Fruit fly (Drosophila melanogaster) whole organism, embryonic: ENCODE results near the gene TFAM.

ENCODE experiments used
- Bgb ChIP-seq: fragments of 200-800 bp; sonication (Bioruptor generic); IDR thresholded peaks from 2 replicates; pipeline ENCODE4 v1.3.6; 2022; ENCODE audit warnings: missing biosample characterization, missing genetic modification characterization; ENCODE audit not compliant: partially characterized antibody
- CG10654 ChIP-seq: fragments of 200-800 bp; sonication (Bioruptor generic); optimal IDR thresholded peaks from 2 replicates; lab custom pipeline; 2016; ENCODE audit warnings: missing biosample characterization, missing genetic modification characterization
- CG11085 ChIP-seq: fragments of 200-800 bp; sonication (Bioruptor generic); IDR thresholded peaks from 2 replicates; pipeline ENCODE4 v1.3.6; 2022; ENCODE audit warnings: missing biosample characterization, missing genetic modification characterization
- CG11247 ChIP-seq: fragments of 200-800 bp; sonication (Bioruptor generic); IDR thresholded peaks from 2 replicates; pipeline ENCODE4 v1.3.6; 2022; ENCODE audit warnings: missing biosample characterization, missing genetic modification characterization
- CG12391 ChIP-seq: fragments of 200-800 bp; sonication (Bioruptor generic); optimal IDR thresholded peaks from 3 replicates; lab custom pipeline; 2018; ENCODE audit warnings: missing biosample characterization, mild to moderate bottlenecking, missing genetic modification characterization, moderate library complexity
- CG12769 ChIP-seq: fragments of 200-800 bp; sonication (Bioruptor generic); optimal IDR thresholded peaks from 2 replicates; lab custom pipeline; 2019; ENCODE audit warnings: missing biosample characterization, mild to moderate bottlenecking, missing genetic modification characterization, moderate library complexity
- CG13894 ChIP-seq: fragments of 200-800 bp; sonication (Bioruptor generic); optimal IDR thresholded peaks from 3 replicates; lab custom pipeline; 2018; ENCODE audit warnings: missing biosample characterization, mild to moderate bottlenecking, missing genetic modification characterization, moderate library complexity
- CG15514 ChIP-seq: fragments of 200-800 bp; sonication (Bioruptor generic); optimal IDR thresholded peaks from 3 replicates; lab custom pipeline; 2017; ENCODE audit warnings: missing biosample characterization, missing genetic modification characterization, mild to moderate bottlenecking, moderate library complexity, missing genetic modification reagents
- CG1603 ChIP-seq: fragments of 200-800 bp; sonication (Bioruptor generic); optimal IDR thresholded peaks from 2 replicates; lab custom pipeline; 2019; ENCODE audit warnings: missing biosample characterization, mild to moderate bottlenecking, missing genetic modification characterization, moderate library complexity
- CG16813 ChIP-seq: fragments of 200-800 bp; sonication (Bioruptor generic); IDR thresholded peaks from 3 replicates; pipeline ENCODE4 v1.3.6; 2022; ENCODE audit warnings: missing biosample characterization, missing genetic modification characterization; ENCODE audit not compliant: partially characterized antibody
- CG16815 ChIP-seq: fragments of 200-800 bp; sonication (Bioruptor generic); optimal IDR thresholded peaks from 3 replicates; lab custom pipeline; 2017; ENCODE audit warnings: missing biosample characterization, mild to moderate bottlenecking, missing genetic modification characterization
- CG17186 ChIP-seq: fragments of 200-800 bp; sonication (Bioruptor generic); optimal IDR thresholded peaks from 3 replicates; lab custom pipeline; 2017; ENCODE audit warnings: missing biosample characterization, missing genetic modification reagents, missing genetic modification characterization
- CG18476 ChIP-seq: fragments of 200-800 bp; sonication (Bioruptor generic); optimal IDR thresholded peaks from 2 replicates; lab custom pipeline; 2016; ENCODE audit warnings: missing biosample characterization, mild to moderate bottlenecking, missing genetic modification characterization
- CG33213 ChIP-seq: fragments of 200-800 bp; sonication (Bioruptor generic); optimal IDR thresholded peaks from 3 replicates; lab custom pipeline; 2016; ENCODE audit warnings: missing biosample characterization, missing genetic modification characterization
- CG34224 ChIP-seq: fragments of 200-800 bp; sonication (Bioruptor generic); IDR thresholded peaks from 3 replicates; pipeline ENCODE4 v1.3.6; 2022; ENCODE audit warnings: missing biosample characterization, missing genetic modification characterization; ENCODE audit not compliant: partially characterized antibody
- CG7786 ChIP-seq: fragments of 200-800 bp; sonication (Bioruptor generic); optimal IDR thresholded peaks from 2 replicates; lab custom pipeline; 2016; ENCODE audit warnings: missing biosample characterization, missing genetic modification characterization
- CG9609 ChIP-seq: fragments of 200-800 bp; sonication (Bioruptor generic); optimal IDR thresholded peaks from 3 replicates; lab custom pipeline; 2016; ENCODE audit warnings: missing biosample characterization, missing genetic modification characterization
- D19B ChIP-seq: fragments of 200-800 bp; sonication (Bioruptor generic); optimal IDR thresholded peaks from 2 replicates; lab custom pipeline; 2017; ENCODE audit warnings: missing biosample characterization, mild to moderate bottlenecking, missing genetic modification characterization
- Dfd ChIP-seq, 2 experiments: fragments of >200 bp; optimal IDR thresholded peaks; 2 replicates each; lab custom pipeline; 2017; ENCODE audit warnings: missing biosample characterization in 2 of 2, missing genetic modification characterization in 2 of 2
- Fer1 ChIP-seq: fragments of 200-800 bp; sonication (Bioruptor generic); optimal IDR thresholded peaks from 2 replicates; lab custom pipeline; 2017; ENCODE audit warnings: missing biosample characterization, mild to moderate bottlenecking, missing genetic modification characterization
- Gug ChIP-seq: fragments of 200-800 bp; sonication (Bioruptor generic); IDR thresholded peaks from 4 replicates; pipeline ENCODE4 v1.3.6; 2022; ENCODE audit warnings: missing biosample characterization, missing genetic modification characterization
- HLH54F ChIP-seq: fragments of 200-800 bp; sonication (Bioruptor generic); optimal IDR thresholded peaks from 3 replicates; lab custom pipeline; 2016; ENCODE audit warnings: missing biosample characterization, missing genetic modification characterization
- HmgZ ChIP-seq: fragments of 200-800 bp; sonication (Bioruptor generic); optimal IDR thresholded peaks from 2 replicates; lab custom pipeline; 2018; ENCODE audit warnings: missing biosample characterization, mild to moderate bottlenecking, missing genetic modification characterization
- Hr39 ChIP-seq: fragments of >200 bp; optimal IDR thresholded peaks from 2 replicates; lab custom pipeline; 2017
- Mad ChIP-seq: fragments of 200-800 bp; sonication (Bioruptor generic); optimal IDR thresholded peaks from 2 replicates; lab custom pipeline; 2016; ENCODE audit warnings: missing biosample characterization, missing genetic modification characterization
- Mes4 ChIP-seq: fragments of 200-800 bp; sonication (Bioruptor generic); optimal IDR thresholded peaks from 2 replicates; lab custom pipeline; 2016; ENCODE audit warnings: missing biosample characterization, missing genetic modification characterization
- Taf1 ChIP-seq: fragments of 200-800 bp; sonication (Bioruptor generic); IDR thresholded peaks from 2 replicates; pipeline ENCODE4 v1.3.6; 2022; ENCODE audit warnings: missing biosample characterization, missing genetic modification characterization
- Trl ChIP-seq, 3 experiments: fragments of >200 bp in 2 of 3; fragments of 200-800 bp in 1 of 3; sonication (Bioruptor generic) in 1 of 3; optimal IDR thresholded peaks; 2 replicates in 1 of 3; 3 replicates in 2 of 3; lab custom pipeline; 2016 to 2017; ENCODE audit warnings: missing biosample characterization in 1 of 3, missing genetic modification characterization in 1 of 3
- ash1 ChIP-seq: fragments of 200-800 bp; sonication (Bioruptor generic); optimal IDR thresholded peaks from 2 replicates; lab custom pipeline; 2018; ENCODE audit warnings: missing biosample characterization, mild to moderate bottlenecking, missing genetic modification characterization
- bbx ChIP-seq: fragments of 200-800 bp; sonication (Bioruptor generic); IDR thresholded peaks from 2 replicates; pipeline ENCODE4 v1.3.6; 2022; ENCODE audit warnings: missing biosample characterization, missing genetic modification characterization; ENCODE audit not compliant: partially characterized antibody
- bcd ChIP-seq: fragments of 200-800 bp; sonication (Bioruptor generic); optimal IDR thresholded peaks from 2 replicates; lab custom pipeline; 2017; ENCODE audit warnings: missing biosample characterization, mild to moderate bottlenecking, missing genetic modification characterization
- cato ChIP-seq: fragments of 200-800 bp; sonication (Bioruptor generic); optimal IDR thresholded peaks from 2 replicates; lab custom pipeline; 2016; ENCODE audit warnings: missing biosample characterization, missing genetic modification characterization, borderline replicate concordance
- chif ChIP-seq, 2 experiments: fragments of 200-800 bp; sonication (Bioruptor generic); optimal IDR thresholded peaks; 3 replicates each; lab custom pipeline; 2016; ENCODE audit warnings: missing biosample characterization in 2 of 2, missing genetic modification characterization in 2 of 2
- chinmo ChIP-seq: fragments of 200-800 bp; sonication (Bioruptor generic); IDR thresholded peaks from 4 replicates; pipeline ENCODE4 v1.3.6; 2022; ENCODE audit warnings: missing biosample characterization, missing genetic modification characterization; ENCODE audit not compliant: partially characterized antibody
- ci ChIP-seq: fragments of 200-800 bp; sonication (Bioruptor generic); IDR thresholded peaks from 3 replicates; pipeline ENCODE4 v1.3.6; 2022; ENCODE audit warnings: missing biosample characterization, missing genetic modification characterization
- crc ChIP-seq: fragments of 200-800 bp; sonication (Bioruptor generic); optimal IDR thresholded peaks from 2 replicates; lab custom pipeline; 2016; ENCODE audit warnings: missing biosample characterization, missing genetic modification characterization
- crp ChIP-seq, 2 experiments: fragments of 200-800 bp; sonication (Bioruptor generic); optimal IDR thresholded peaks; 2 replicates in 1 of 2; 3 replicates in 1 of 2; lab custom pipeline; 2017; ENCODE audit warnings: missing biosample characterization in 2 of 2, missing genetic modification characterization in 2 of 2, mild to moderate bottlenecking in 1 of 2, moderate library complexity in 1 of 2
- fd3F ChIP-seq: fragments of 200-800 bp; sonication (Bioruptor generic); optimal IDR thresholded peaks from 2 replicates; lab custom pipeline; 2018; ENCODE audit warnings: missing biosample characterization, mild to moderate bottlenecking, missing genetic modification characterization, moderate library complexity
- hth ChIP-seq: fragments of >200 bp; optimal IDR thresholded peaks from 2 replicates; lab custom pipeline; 2017; ENCODE audit warnings: inconsistent platforms
- jumu ChIP-seq: fragments of 200-800 bp; sonication (Bioruptor generic); optimal IDR thresholded peaks from 3 replicates; lab custom pipeline; 2016; ENCODE audit warnings: missing biosample characterization, missing genetic modification characterization
- mirr ChIP-seq: fragments of 200-800 bp; sonication (Bioruptor generic); optimal IDR thresholded peaks from 3 replicates; lab custom pipeline; 2018; ENCODE audit warnings: missing biosample characterization, mild to moderate bottlenecking, missing genetic modification characterization
- nmo ChIP-seq: fragments of 200-800 bp; sonication (Bioruptor generic); optimal IDR thresholded peaks from 2 replicates; lab custom pipeline; 2018; ENCODE audit warnings: missing biosample characterization, mild to moderate bottlenecking, missing genetic modification characterization, moderate library complexity
- onecut ChIP-seq: fragments of 200-800 bp; sonication (Bioruptor generic); IDR thresholded peaks from 2 replicates; pipeline ENCODE4 v1.3.6; 2022; ENCODE audit warnings: missing biosample characterization, missing genetic modification characterization
- pfk ChIP-seq: fragments of 200-800 bp; sonication (Bioruptor generic); optimal IDR thresholded peaks from 2 replicates; lab custom pipeline; 2018; ENCODE audit warnings: missing biosample characterization, mild to moderate bottlenecking, missing genetic modification characterization, moderate library complexity
- sens-2 ChIP-seq: fragments of 200-800 bp; sonication (Bioruptor generic); IDR thresholded peaks from 2 replicates; pipeline ENCODE4 v1.3.6; 2022; ENCODE audit warnings: missing biosample characterization, missing genetic modification characterization
- slp2 ChIP-seq: fragments of 200-800 bp; sonication (Bioruptor generic); optimal IDR thresholded peaks from 2 replicates; lab custom pipeline; 2016; ENCODE audit warnings: missing biosample characterization, missing genetic modification characterization
- tup ChIP-seq: fragments of 200-800 bp; sonication (Bioruptor generic); optimal IDR thresholded peaks from 2 replicates; lab custom pipeline; 2016; ENCODE audit warnings: missing biosample characterization, mild to moderate bottlenecking, missing genetic modification characterization, moderate library complexity
- vvl ChIP-seq: fragments of 200-800 bp; sonication (Bioruptor generic); IDR thresholded peaks from 2 replicates; pipeline ENCODE4 v1.3.6; 2022; ENCODE audit warnings: missing biosample characterization, missing genetic modification characterization
- yki ChIP-seq: fragments of >200 bp; optimal IDR thresholded peaks from 3 replicates; lab custom pipeline; 2018

Gene TFAM

DNA sequence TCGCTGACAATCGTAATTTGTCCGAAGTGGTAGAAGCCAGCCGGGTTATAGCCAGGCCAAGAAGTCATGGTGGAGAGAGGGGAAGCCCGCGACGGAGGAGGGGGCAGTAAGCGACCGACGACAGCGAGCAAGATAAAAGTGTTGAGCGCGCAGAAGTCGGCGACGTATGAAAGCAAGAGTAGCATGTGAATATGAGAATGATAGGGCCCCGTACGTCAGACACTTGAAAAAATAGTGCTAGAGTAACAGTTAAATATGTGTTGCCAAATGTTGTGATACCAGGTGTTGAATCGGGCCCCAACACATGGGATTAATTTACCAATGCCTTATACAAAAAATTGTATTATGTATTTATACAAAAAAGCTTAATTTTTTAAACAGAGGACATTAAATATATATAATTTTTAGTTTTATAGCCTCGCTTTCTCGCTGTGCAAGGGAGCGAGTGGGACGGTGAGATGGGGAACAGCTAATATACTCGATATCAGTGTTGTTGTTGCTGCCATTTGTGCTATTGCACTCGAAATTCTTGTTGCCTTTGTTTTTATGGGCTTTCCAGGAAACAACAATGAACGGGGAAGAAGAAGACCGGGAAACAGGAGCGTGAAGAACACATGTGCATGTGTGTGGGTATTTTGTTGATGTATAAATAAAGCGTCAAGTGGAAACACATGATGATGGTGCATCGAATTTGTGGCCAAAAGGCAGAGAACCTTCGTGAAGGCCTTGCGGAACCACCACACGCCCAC lies 26.8 kb downstream of the TFAM start (continued):
- TF ChIP-seq CG9609 (GFP tag; lab: Kevin White, UChicago) (peak; percentile 36), CG1603 (peak; percentile 42), CG17186 (no peak), ash1 (GFP tag; lab: Kevin White, UChicago) (no peak), CG13894 (tag; lab: Kevin White, UChicago) (peak; percentile 82), nmo (GFP tag; lab: Kevin White, UChicago) (peak; percentile 90), CG10654 (GFP tag; lab: Kevin White, UChicago) (peak; percentile 84), HmgZ (tag; lab: Kevin White, UChicago) (peak; percentile 91), CG16815 (GFP tag; lab: Kevin White, UChicago) (peak; percentile 87), bcd (GFP tag; lab: Kevin White, UChicago) (peak; percentile 88), Dfd (GFP tag; optimal IDR thresholded peaks at IDR 0.05; lab: Kevin White, UChicago) (no peak), CG18476 (GFP tag; lab: Kevin White, UChicago) (peak; percentile 61), chif (GFP tag; optimal IDR thresholded peaks at IDR 0.05; lab: Kevin White, UChicago) (peak in 1 of 2 experiments; percentile 52), Mad (GFP tag; lab: Kevin White, UChicago) (peak; percentile 46), tup (GFP tag; lab: Kevin White, UChicago) (peak; percentile 70), fd3F (GFP tag; lab: Kevin White, UChicago) (peak; percentile 77), CG34224 (GFP tag; lab: Robert Waterston, UW) (no peak), CG7786 (GFP tag; lab: Kevin White, UChicago) (peak; percentile 37), sens-2 (GFP tag; lab: Robert Waterston, UW) (peak; percentile 69; the same call in 1 of the 2 replicates), pfk (GFP tag; lab: Kevin White, UChicago) (peak; percentile 68), HLH54F (GFP tag; lab: Kevin White, UChicago) (peak; percentile 43), vvl (GFP tag; lab: Robert Waterston, UW) (peak; percentile 90), ci (peak; percentile 81), bbx (no peak), chinmo (GFP tag; lab: Robert Waterston, UW) (peak; percentile 59; the same call in 3 of the 4 replicates), slp2 (GFP tag; lab: Kevin White, UChicago) (no peak), CG11247 (GFP tag; lab: Robert Waterston, UW) (peak; percentile 76), crp (GFP tag; optimal IDR thresholded peaks at IDR 0.05; lab: Kevin White, UChicago) (peak in 1 of 2 experiments; percentile 21), onecut (GFP tag; lab: Robert Waterston, UW) (peak; percentile 82), crc (GFP tag; lab: Kevin White, UChicago) (no peak), CG33213 (GFP tag; lab: Kevin White, UChicago) (no peak), Hr39 (lab: Kevin White, UChicago) (no peak), CG12769 (peak; percentile 39), yki (lab: Kevin White, UChicago) (no peak), mirr (peak; percentile 93), CG16813 (GFP tag; lab: Robert Waterston, UW) (no peak), Mes4 (GFP tag; lab: Kevin White, UChicago) (peak; percentile 16), Trl (optimal IDR thresholded peaks at IDR 0.05; lab: Kevin White, UChicago) (no peak), Trl (GFP tag; optimal IDR thresholded peaks at IDR 0.05; lab: Kevin White, UChicago) (no peak), CG11085 (GFP tag; lab: Robert Waterston, UW) (peak; percentile 66), jumu (no peak), hth (lab: Kevin White, UChicago) (no peak), D19B (GFP tag; lab: Kevin White, UChicago) (peak; percentile 64), CG15514 (GFP tag; lab: Kevin White, UChicago) (peak; percentile 67), Taf1 (peak; percentile 48; the same call in 1 of the 2 replicates), CG12391 (tag; lab: Kevin White, UChicago) (peak; percentile 89), Bgb (GFP tag; lab: Robert Waterston, UW) (peak; percentile 35; the same call in 1 of the 2 replicates), Gug (GFP tag; lab: Robert Waterston, UW) (peak; percentile 78), Fer1 (GFP tag; lab: Kevin White, UChicago) (peak; percentile 92), cato (peak; percentile 83)
